Fruit fly (Drosophila melanogaster) whole organism, pupa: Measurements from ENCODE around the gene CG13694.

ENCODE experiments used
- CG12605 ChIP-seq: fragments of 200-800 bp; sonication (Bioruptor generic); IDR thresholded peaks from 2 replicates; pipeline ENCODE4 v1.3.6; 2022; ENCODE audit warnings: missing biosample characterization, missing genetic modification characterization
- CG13204 ChIP-seq: fragments of 200-800 bp; sonication (Bioruptor generic); optimal IDR thresholded peaks from 2 replicates; lab custom pipeline; 2018; ENCODE audit warnings: missing biosample characterization, mild to moderate bottlenecking, missing genetic modification characterization, moderate library complexity
- CG32121 ChIP-seq: fragments of 200-800 bp; sonication (Bioruptor generic); IDR thresholded peaks from 2 replicates; pipeline ENCODE4 v1.3.6; 2022; ENCODE audit warnings: missing biosample characterization, missing genetic modification characterization
- CG8159 ChIP-seq: fragments of 200-800 bp; sonication (Bioruptor generic); optimal IDR thresholded peaks from 3 replicates; lab custom pipeline; 2018; ENCODE audit warnings: missing biosample characterization, mild to moderate bottlenecking, missing genetic modification characterization, moderate library complexity
- CG8301 ChIP-seq: fragments of 200-800 bp; sonication (Bioruptor generic); optimal IDR thresholded peaks from 2 replicates; lab custom pipeline; 2018; ENCODE audit warnings: missing biosample characterization, mild to moderate bottlenecking, missing genetic modification characterization
- rn ChIP-seq: fragments of 200-800 bp; sonication (Bioruptor generic); IDR thresholded peaks from 2 replicates; pipeline ENCODE4 v1.3.6; 2022; ENCODE audit warnings: missing biosample characterization, missing genetic modification characterization

DNA sequence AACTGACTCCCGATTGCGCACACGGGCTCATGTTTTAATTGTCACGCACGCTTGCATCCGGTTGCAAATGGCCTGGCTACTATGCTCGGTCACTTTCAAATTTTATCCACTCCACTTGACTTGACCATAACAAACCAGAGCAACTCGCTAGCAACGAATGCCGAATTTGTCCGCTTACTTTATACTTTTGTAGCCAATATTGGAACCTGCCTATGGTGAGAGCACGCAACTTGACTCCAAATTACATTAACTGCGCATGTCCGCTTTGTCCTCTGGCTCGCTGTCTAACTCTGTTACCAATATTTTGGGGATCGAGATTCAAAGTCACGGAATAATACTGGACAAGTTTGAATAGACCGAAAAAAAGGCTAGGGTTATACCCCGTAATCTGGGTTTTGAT lies 36.9 kb upstream of the CG13694 start, which contains the start of gene CG42399:
- no peak for TF ChIP-seq CG12605 (GFP tag; lab: Robert Waterston, UW)
- TF ChIP-seq CG8159 (tag; lab: Kevin White, UChicago), result no peak
- no peak for TF ChIP-seq CG8301 (tag; lab: Kevin White, UChicago)
- no peak for TF ChIP-seq CG32121 (GFP tag; lab: Robert Waterston, UW)
- TF ChIP-seq CG13204, result no peak
- TF ChIP-seq rn (GFP tag; lab: Robert Waterston, UW), result no peak
